Worm (Caenorhabditis elegans) whole organism, L4/young adult: Measurements from ENCODE around the gene F10E9.12.
A peak's percentile ranks its signal among the peaks of the same experiment; 100 is the strongest.

Experiments used
- W03F9.2 ChIP-seq: fragments of 150-350 bp; optimal IDR thresholded peaks from 2 replicates; lab custom pipeline; 2014; ENCODE audit warnings: missing biosample characterization, missing genetic modification characterization
- dao-5 ChIP-seq: sonication (generic microtip); optimal IDR thresholded peaks from 2 replicates; lab custom pipeline; 2016; ENCODE audit warnings: missing genotype, missing genetic modification characterization, moderate library complexity, missing compliant biosample characterization
- him-1 ChIP-seq: sonication (generic microtip); optimal IDR thresholded peaks from 2 replicates; lab custom pipeline; 2016; ENCODE audit warnings: missing genotype, missing genetic modification reagents, missing genetic modification characterization, missing compliant biosample characterization

Gene F10E9.12

ce11 chrIII:8363253-8364061, 39.1 kb downstream of the F10E9.12 start, which contains the start of gene R05D3.3:
TSS of gene R05D3.3 (plus strand) at chrIII:8364011.
- TF ChIP-seq W03F9.2 (tag; lab: Kevin White, UChicago) (no peak), him-1 (tag; lab: Kevin White, UChicago) (no peak), dao-5 (no peak)

- TF ChIP-seq W03F9.2 (tag; lab: Kevin White, UChicago) = no peak
- no peak for TF ChIP-seq dao-5
These were observed 44.3 kb downstream of the F10E9.12 start, which contains the start of gene R05D3.9 for ce11 chrIII:8368619-8369018. TSS of gene R05D3.9 (minus strand) at chrIII:8368719.

ce11 chrIII:8369172-8369571, 44.8 kb downstream of the F10E9.12 start:
- TF ChIP-seq him-1 (tag; lab: Kevin White, UChicago) (no peak), dao-5 (no peak), W03F9.2 (tag; lab: Kevin White, UChicago) (no peak)

ce11 chrIII:8370188-8370587, 45.8 kb downstream of the F10E9.12 start:
- TF ChIP-seq W03F9.2 (tag; lab: Kevin White, UChicago) = no peak
- TF ChIP-seq him-1 (tag; lab: Kevin White, UChicago) = no peak
- TF ChIP-seq dao-5 = no peak

ce11 chrIII:8370846-8371257, 46.5 kb downstream of the F10E9.12 start:
- TF ChIP-seq W03F9.2 (tag; lab: Kevin White, UChicago) (peak; percentile 26), dao-5 (no peak), him-1 (tag; lab: Kevin White, UChicago) (no peak)

ce11 chrIII:8371595-8372305, 47.4 kb downstream of the F10E9.12 start, which contains the start of gene lmbr-1:
TSS of gene lmbr-1 (plus strand) at chrIII:8372255.
- no peak for TF ChIP-seq dao-5
- TF ChIP-seq W03F9.2 (tag; lab: Kevin White, UChicago) = no peak
- TF ChIP-seq him-1 (tag; lab: Kevin White, UChicago) = no peak

ce11 chrIII:8375000-8375399, 50.7 kb downstream of the F10E9.12 start, which contains the start of gene met-2:
TSS of gene met-2 (plus strand) at chrIII:8375300.
- no peak for TF ChIP-seq dao-5
- no peak for TF ChIP-seq W03F9.2 (tag; lab: Kevin White, UChicago)
- TF ChIP-seq him-1 (tag; lab: Kevin White, UChicago) = no peak
